Fruit fly (Drosophila melanogaster) whole organism: ENCODE data around the gene osa.

Source experiments
- pan ChIP-seq: fragments of >200 bp; optimal IDR thresholded peaks from 2 replicates; lab custom pipeline; 2017
- psq ChIP-seq: fragments of >200 bp; optimal IDR thresholded peaks from 2 replicates; lab custom pipeline; 2017

DNA sequence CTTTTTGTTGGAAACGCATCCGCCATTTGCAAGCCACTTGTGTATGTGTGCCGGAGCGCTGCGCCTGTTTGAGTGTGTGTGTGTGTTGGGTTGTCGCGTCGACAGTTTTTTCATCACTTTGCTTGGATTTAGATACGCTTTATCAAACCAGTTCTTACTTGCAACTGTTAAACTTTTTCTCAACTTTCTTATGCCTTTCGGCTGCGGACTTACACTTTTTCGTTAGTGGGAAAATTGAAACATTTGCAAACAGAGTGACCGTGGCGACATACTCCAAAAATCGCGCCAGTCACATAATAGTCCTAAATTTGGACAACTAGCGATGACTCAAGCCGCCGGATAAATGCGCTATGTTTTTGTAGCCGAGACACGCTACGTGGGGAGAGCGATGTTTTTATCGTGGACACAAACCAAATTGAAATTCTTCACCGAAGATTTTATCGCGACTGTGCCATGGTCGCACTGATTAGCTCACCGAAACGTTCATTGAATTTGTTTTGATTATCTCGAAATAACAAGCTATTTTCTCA is 35.8 kb downstream of the osa start, which contains the start of the genes alt and CG7655:
- TF ChIP-seq pan (lab: Kevin White, UChicago) (no peak), psq (lab: Kevin White, UChicago) (no peak)
